Worm (Caenorhabditis elegans) whole organism, L2 larva: Measurements from ENCODE around the gene syg-2.

Experiments used
- F13H6.1 ChIP-seq: sonication (generic microtip); optimal IDR thresholded peaks from 2 replicates; lab custom pipeline; 2016; ENCODE audit warnings: missing genetic modification characterization, missing compliant biosample characterization
- ama-1 ChIP-seq: fragments of 150-350 bp; optimal IDR thresholded peaks from 2 replicates; lab custom pipeline; 2018; ENCODE audit warnings: inconsistent platforms
- blmp-1 ChIP-seq: sonication (generic microtip); optimal IDR thresholded peaks from 2 replicates; lab custom pipeline; 2017; ENCODE audit warnings: missing genetic modification characterization, mild to moderate bottlenecking, missing compliant biosample characterization, antibody characterized with exemption, moderate library complexity; ENCODE audit not compliant: insufficient read depth
- ceh-82 ChIP-seq: fragments of 150-350 bp; optimal IDR thresholded peaks from 2 replicates; lab custom pipeline; 2014; ENCODE audit warnings: missing biosample characterization, missing genetic modification characterization
- lin-13 ChIP-seq: fragments of 150-350 bp; optimal IDR thresholded peaks from 2 replicates; lab custom pipeline; 2014; ENCODE audit warnings: missing biosample characterization, missing genetic modification reagents, missing genetic modification characterization
- lin-39 ChIP-seq: fragments of 150-350 bp; optimal IDR thresholded peaks from 2 replicates; lab custom pipeline; 2014; ENCODE audit warnings: missing biosample characterization, missing genetic modification reagents, missing genetic modification characterization
- lsy-2 ChIP-seq, 2 experiments: fragments of 150-350 bp in 1 of 2; sonication (generic microtip) in 1 of 2; optimal IDR thresholded peaks; 2 replicates each; lab custom pipeline; 2014 to 2017; ENCODE audit warnings: missing biosample characterization in 2 of 2, missing genetic modification characterization in 2 of 2
- nhr-11 ChIP-seq: fragments of 150-350 bp; optimal IDR thresholded peaks from 2 replicates; lab custom pipeline; 2014; ENCODE audit warnings: missing biosample characterization, missing genetic modification characterization
- peb-1 ChIP-seq: fragments of 150-350 bp; optimal IDR thresholded peaks from 2 replicates; lab custom pipeline; 2014; ENCODE audit warnings: missing biosample characterization, missing genetic modification characterization
- skn-1 ChIP-seq: sonication (generic microtip); optimal IDR thresholded peaks from 2 replicates; lab custom pipeline; 2017; ENCODE audit warnings: missing biosample characterization, missing genetic modification characterization
- unc-62 ChIP-seq: fragments of 150-350 bp; optimal IDR thresholded peaks from 2 replicates; lab custom pipeline; 2014; ENCODE audit warnings: missing biosample characterization, missing genetic modification reagents, missing genetic modification characterization
- ztf-1 ChIP-seq: fragments of 200-800 bp; sonication (Bioruptor generic); conservative IDR thresholded peaks from 2 replicates; pipeline ENCODE4 v1.3.6; 2022; ENCODE audit warnings: missing genetic modification characterization, missing compliant biosample characterization
- ztf-4 ChIP-seq: fragments of 150-350 bp; optimal IDR thresholded peaks from 2 replicates; lab custom pipeline; 2014; ENCODE audit warnings: missing biosample characterization, missing genetic modification characterization

ce11 chrX:14695892-14696291 is 41.1 kb downstream of the syg-2 start:
- TF ChIP-seq ztf-1 (GFP tag; lab: Robert Waterston, UW) (no peak), ztf-4 (tag; lab: Kevin White, UChicago) (no peak), blmp-1 (tag; lab: Kevin White, UChicago) (no peak), unc-62 (GFP tag; lab: Kevin White, UChicago) (no peak), peb-1 (tag; lab: Kevin White, UChicago) (no peak), F13H6.1 (tag; lab: Kevin White, UChicago) (no peak), lin-39 (no peak), lin-13 (GFP tag; lab: Kevin White, UChicago) (no peak), nhr-11 (tag; lab: Kevin White, UChicago) (no peak), lsy-2 (tag; optimal IDR thresholded peaks at IDR 0.05; lab: Kevin White, UChicago) (no peak), ceh-82 (tag; lab: Kevin White, UChicago) (no peak), ama-1 (lab: Kevin White, UChicago) (no peak), skn-1 (no peak)
